Worm (Caenorhabditis elegans) whole organism, young adult: ENCODE measurements around the gene hum-8.

Experiments used
- B0019.2 ChIP-seq: fragments of 200-800 bp; sonication (Bioruptor generic); conservative IDR thresholded peaks from 2 replicates; pipeline ENCODE4 v1.3.6; 2022; ENCODE audit warnings: missing genetic modification reagents, missing genetic modification characterization, missing compliant biosample characterization
- C17E4.6 ChIP-seq: fragments of 200-800 bp; sonication (Bioruptor generic); IDR thresholded peaks from 2 replicates; pipeline ENCODE4 v1.3.6; 2022; ENCODE audit warnings: missing genetic modification reagents, missing genetic modification characterization, missing compliant biosample characterization
- F37B4.10 ChIP-seq: fragments of 200-800 bp; sonication (Bioruptor generic); IDR thresholded peaks from 2 replicates; pipeline ENCODE4 v1.3.6; 2022; ENCODE audit warnings: missing genetic modification characterization, missing compliant biosample characterization
- F39B2.1 ChIP-seq: fragments of 200-800 bp; sonication (Bioruptor generic); IDR thresholded peaks from 2 replicates; pipeline ENCODE4 v1.3.6; 2022; ENCODE audit warnings: missing genetic modification reagents, missing genetic modification characterization, missing compliant biosample characterization
- F49E8.2 ChIP-seq: sonication (generic microtip); optimal IDR thresholded peaks from 3 replicates; lab custom pipeline; 2017; ENCODE audit warnings: missing genetic modification characterization, mild to moderate bottlenecking, missing compliant biosample characterization, antibody characterized with exemption, moderate library complexity; ENCODE audit not compliant: insufficient read depth
- F57C9.4 ChIP-seq: sonication (generic microtip); optimal IDR thresholded peaks from 2 replicates; lab custom pipeline; 2017; ENCODE audit warnings: mild to moderate bottlenecking, missing genetic modification characterization, missing compliant biosample characterization
- Y53G8AR.9 ChIP-seq: fragments of 200-800 bp; sonication (Bioruptor generic); conservative IDR thresholded peaks from 2 replicates; pipeline ENCODE4 v1.3.6; 2022; ENCODE audit warnings: missing genetic modification reagents, missing genetic modification characterization, missing compliant biosample characterization
- Y79H2A.3 ChIP-seq: fragments of 200-800 bp; sonication (Bioruptor generic); conservative IDR thresholded peaks from 2 replicates; pipeline ENCODE4 v1.3.6; 2022; ENCODE audit warnings: missing genetic modification reagents, missing genetic modification characterization, missing compliant biosample characterization
- akir-1 ChIP-seq: fragments of 200-800 bp; sonication (Bioruptor generic); optimal IDR thresholded peaks from 2 replicates; lab custom pipeline; 2018; ENCODE audit warnings: mild to moderate bottlenecking, missing genetic modification characterization, moderate library complexity, missing compliant biosample characterization
- atf-7 ChIP-seq: sonication (generic microtip); optimal IDR thresholded peaks from 2 replicates; lab custom pipeline; 2017; ENCODE audit warnings: mild to moderate bottlenecking, missing genetic modification characterization, missing compliant biosample characterization
- athp-1 ChIP-seq: sonication (generic microtip); optimal IDR thresholded peaks from 2 replicates; lab custom pipeline; 2017; ENCODE audit warnings: mild to moderate bottlenecking, missing genetic modification characterization, missing compliant biosample characterization
- attf-6 ChIP-seq: fragments of 200-800 bp; sonication (Bioruptor generic); IDR thresholded peaks from 2 replicates; pipeline ENCODE4 v1.3.6; 2022; ENCODE audit warnings: missing genetic modification reagents, missing genetic modification characterization, missing compliant biosample characterization
- bed-1 ChIP-seq: fragments of 200-800 bp; sonication (Bioruptor generic); IDR thresholded peaks from 2 replicates; pipeline ENCODE4 v1.3.6; 2022; ENCODE audit warnings: missing genetic modification reagents, missing genetic modification characterization, missing compliant biosample characterization
- bed-2 ChIP-seq: fragments of 200-800 bp; sonication (Bioruptor generic); IDR thresholded peaks from 2 replicates; pipeline ENCODE4 v1.3.6; 2022; ENCODE audit warnings: missing genetic modification reagents, missing genetic modification characterization, missing compliant biosample characterization
- cebp-1 ChIP-seq, 2 experiments: fragments of 200-800 bp in 1 of 2; sonication (Bioruptor generic) in 1 of 2; sonication (generic microtip) in 1 of 2; IDR thresholded peaks in 1 of 2; optimal IDR thresholded peaks in 1 of 2; 2 replicates each; pipeline versions ENCODE4 v1.3.6 to Lab custom; 2017 to 2022; ENCODE audit warnings: missing compliant biosample characterization in 2 of 2, missing genetic modification characterization in 2 of 2, mild to moderate bottlenecking in 1 of 2, missing genetic modification reagents in 1 of 2, moderate library complexity in 1 of 2
- cebp-2 ChIP-seq: fragments of 200-800 bp; sonication (Bioruptor generic); IDR thresholded peaks from 2 replicates; pipeline ENCODE4 v1.3.6; 2022; ENCODE audit warnings: missing genetic modification characterization, missing compliant biosample characterization
- ceh-40 ChIP-seq: fragments of 200-800 bp; sonication (Bioruptor generic); IDR thresholded peaks from 2 replicates; pipeline ENCODE4 v1.3.6; 2022; ENCODE audit warnings: missing genetic modification characterization, missing compliant biosample characterization
- ceh-58 ChIP-seq: fragments of 200-800 bp; sonication (Bioruptor generic); IDR thresholded peaks from 2 replicates; pipeline ENCODE4 v1.3.6; 2022; ENCODE audit warnings: missing genetic modification characterization, missing compliant biosample characterization
- chd-7 ChIP-seq: sonication (generic microtip); optimal IDR thresholded peaks from 2 replicates; lab custom pipeline; 2016; ENCODE audit warnings: mild to moderate bottlenecking, missing genetic modification characterization, moderate library complexity, missing compliant biosample characterization
- die-1 ChIP-seq: sonication (generic microtip); optimal IDR thresholded peaks from 2 replicates; lab custom pipeline; 2016; ENCODE audit warnings: missing genotype, mild to moderate bottlenecking, missing genetic modification characterization, missing compliant biosample characterization
- dpff-1 ChIP-seq: sonication (generic microtip); optimal IDR thresholded peaks from 2 replicates; lab custom pipeline; 2017; ENCODE audit warnings: mild to moderate bottlenecking, missing genetic modification characterization, missing compliant biosample characterization
- dpl-1 ChIP-seq: fragments of 150-350 bp; optimal IDR thresholded peaks from 2 replicates; lab custom pipeline; 2014; ENCODE audit warnings: missing biosample characterization, missing genetic modification reagents, missing genetic modification characterization
- egl-44 ChIP-seq: fragments of 200-800 bp; sonication (Bioruptor generic); IDR thresholded peaks from 2 replicates; pipeline ENCODE4 v1.3.6; 2022; ENCODE audit warnings: missing genetic modification reagents, missing genetic modification characterization, missing compliant biosample characterization
- him-1 ChIP-seq: sonication (generic microtip); optimal IDR thresholded peaks from 2 replicates; lab custom pipeline; 2016; ENCODE audit warnings: missing genotype, missing genetic modification reagents, missing genetic modification characterization, missing compliant biosample characterization
- lin-26 ChIP-seq: fragments of 200-800 bp; sonication (Bioruptor generic); IDR thresholded peaks from 2 replicates; pipeline ENCODE4 v1.3.6; 2022; ENCODE audit warnings: missing genetic modification reagents, missing genetic modification characterization, missing compliant biosample characterization
- lin-35 ChIP-seq, 3 experiments: fragments of 150-350 bp in 2 of 3; sonication (generic microtip) in 1 of 3; optimal IDR thresholded peaks; 2 replicates each; lab custom pipeline; 2014 to 2018; ENCODE audit warnings: missing biosample characterization in 3 of 3, missing genetic modification characterization in 3 of 3, missing genetic modification reagents in 3 of 3
- madf-3 ChIP-seq: fragments of 200-800 bp; sonication (Bioruptor generic); IDR thresholded peaks from 2 replicates; pipeline ENCODE4 v1.3.6; 2022; ENCODE audit warnings: missing genetic modification reagents, missing genetic modification characterization, missing compliant biosample characterization
- madf-6 ChIP-seq: fragments of 200-800 bp; sonication (Bioruptor generic); IDR thresholded peaks from 2 replicates; pipeline ENCODE4 v1.3.6; 2022; ENCODE audit warnings: missing genetic modification reagents, missing genetic modification characterization, missing compliant biosample characterization
- mcd-1 ChIP-seq: fragments of 200-800 bp; sonication (Bioruptor generic); IDR thresholded peaks from 2 replicates; pipeline ENCODE4 v1.3.6; 2022; ENCODE audit warnings: missing genetic modification reagents, missing genetic modification characterization, missing compliant biosample characterization
- mel-28 ChIP-seq: sonication (generic microtip); optimal IDR thresholded peaks from 2 replicates; lab custom pipeline; 2016; ENCODE audit warnings: borderline replicate concordance, mild to moderate bottlenecking, missing genetic modification characterization, missing compliant biosample characterization
- mes-4 ChIP-seq: sonication (generic microtip); optimal IDR thresholded peaks from 2 replicates; lab custom pipeline; 2016; ENCODE audit warnings: missing genotype, missing genetic modification characterization, missing compliant biosample characterization
- nfya-2 ChIP-seq: fragments of 200-800 bp; sonication (Bioruptor generic); IDR thresholded peaks from 2 replicates; pipeline ENCODE4 v1.3.6; 2022; ENCODE audit warnings: missing genetic modification reagents, missing genetic modification characterization, missing compliant biosample characterization
- nfyb-1 ChIP-seq: fragments of 200-800 bp; sonication (Bioruptor generic); IDR thresholded peaks from 2 replicates; pipeline ENCODE4 v1.3.6; 2022; ENCODE audit warnings: missing genetic modification reagents, missing genetic modification characterization, missing compliant biosample characterization
- nhr-120 ChIP-seq: fragments of 200-800 bp; sonication (Bioruptor generic); IDR thresholded peaks from 2 replicates; pipeline ENCODE4 v1.3.6; 2022; ENCODE audit warnings: missing genetic modification characterization, missing compliant biosample characterization
- pbrm-1 ChIP-seq: fragments of 200-800 bp; sonication (Bioruptor generic); IDR thresholded peaks from 2 replicates; pipeline ENCODE4 v1.3.6; 2022; ENCODE audit warnings: missing genetic modification reagents, missing genetic modification characterization, missing compliant biosample characterization
- snpc-1.1 ChIP-seq: sonication (generic microtip); optimal IDR thresholded peaks from 2 replicates; lab custom pipeline; 2017; ENCODE audit warnings: missing genetic modification characterization, mild to moderate bottlenecking, missing compliant biosample characterization, antibody characterized with exemption, moderate library complexity, missing genotype, missing genetic modification reagents; ENCODE audit not compliant: insufficient read depth
- snpc-1.3 ChIP-seq: sonication (generic microtip); optimal IDR thresholded peaks from 2 replicates; lab custom pipeline; 2017; ENCODE audit warnings: missing genetic modification characterization, mild to moderate bottlenecking, missing compliant biosample characterization, antibody characterized with exemption, moderate library complexity, missing genotype, missing genetic modification reagents; ENCODE audit not compliant: insufficient read depth
- snpc-3.4 ChIP-seq: sonication (generic microtip); optimal IDR thresholded peaks from 2 replicates; lab custom pipeline; 2017; ENCODE audit warnings: missing genetic modification characterization, mild to moderate bottlenecking, missing compliant biosample characterization, antibody characterized with exemption, moderate library complexity, missing genotype, missing genetic modification reagents
- snpc-4 ChIP-seq, 5 experiments: fragments of 150-350 bp in 1 of 5; sonication (generic microtip) in 4 of 5; optimal IDR thresholded peaks; 2 replicates each; lab custom pipeline; 2014 to 2018; ENCODE audit warnings: missing genetic modification characterization in 5 of 5, missing biosample characterization in 3 of 5, antibody characterized with exemption in 2 of 5, mild to moderate bottlenecking in 2 of 5, missing compliant biosample characterization in 2 of 5, missing genotype in 2 of 5, moderate library complexity in 2 of 5, missing genetic modification reagents in 1 of 5
- tbx-9 ChIP-seq: sonication (generic microtip); optimal IDR thresholded peaks from 2 replicates; lab custom pipeline; 2016; ENCODE audit warnings: borderline replicate concordance, missing genetic modification characterization, inconsistent platforms, missing compliant biosample characterization
- zfh-2 ChIP-seq: fragments of 200-800 bp; sonication (Bioruptor generic); conservative IDR thresholded peaks from 2 replicates; pipeline ENCODE4 v1.3.6; 2022; ENCODE audit warnings: missing genetic modification reagents, missing genetic modification characterization, missing compliant biosample characterization
- zim-3 ChIP-seq: sonication (generic microtip); optimal IDR thresholded peaks from 2 replicates; lab custom pipeline; 2017; ENCODE audit warnings: mild to moderate bottlenecking, missing genetic modification characterization, moderate library complexity, missing compliant biosample characterization
- ztf-22 ChIP-seq: fragments of 200-800 bp; sonication (Bioruptor generic); optimal IDR thresholded peaks from 2 replicates; lab custom pipeline; 2018; ENCODE audit warnings: mild to moderate bottlenecking, missing genetic modification characterization, moderate library complexity, missing compliant biosample characterization
- ztf-6 ChIP-seq: fragments of 200-800 bp; sonication (Bioruptor generic); IDR thresholded peaks from 2 replicates; pipeline ENCODE4 v1.3.6; 2022; ENCODE audit warnings: missing genetic modification reagents, missing genetic modification characterization, missing compliant biosample characterization

The hum-8 gene

ce11 chrIV:427100-427908 lies 13.1 kb downstream of the hum-8 start:
- TF ChIP-seq Y79H2A.3 (GFP tag; lab: Robert Waterston, UW) (no peak), F49E8.2 (tag; lab: Kevin White, UChicago) (peak; percentile 88), dpff-1 (tag; lab: Kevin White, UChicago) (peak; percentile 61), tbx-9 (tag; lab: Kevin White, UChicago) (peak; percentile 24), bed-2 (GFP tag; lab: Robert Waterston, UW) (no peak), madf-6 (GFP tag; lab: Robert Waterston, UW) (peak; percentile 59), snpc-1.1 (peak; percentile 67), lin-26 (GFP tag; lab: Robert Waterston, UW) (peak; percentile 65; the same call in 1 of the 2 replicates), ceh-40 (GFP tag; lab: Robert Waterston, UW) (no peak), zfh-2 (GFP tag; lab: Robert Waterston, UW) (no peak), athp-1 (tag; lab: Kevin White, UChicago) (peak; percentile 17), mel-28 (tag; lab: Kevin White, UChicago) (no peak), Y53G8AR.9 (GFP tag; lab: Robert Waterston, UW) (peak; percentile 39), C17E4.6 (GFP tag; lab: Robert Waterston, UW) (0 out of 2 replicates have a peak, but pooled peaks have one; percentile 43), snpc-3.4 (peak; percentile 54), nhr-120 (GFP tag; lab: Robert Waterston, UW) (no peak), bed-1 (GFP tag; lab: Robert Waterston, UW) (no peak), cebp-2 (GFP tag; lab: Robert Waterston, UW) (0 out of 2 replicates have a peak, but pooled peaks have one; percentile 36), ztf-22 (no peak), egl-44 (GFP tag; lab: Robert Waterston, UW) (peak; percentile 57; the same call in 1 of the 2 replicates), die-1 (tag; lab: Kevin White, UChicago) (no peak), snpc-4 (GFP tag; optimal IDR thresholded peaks at IDR 0.05; lab: Kevin White, UChicago) (peak; percentile 71), snpc-4 (tag; optimal IDR thresholded peaks at IDR 0.05; lab: Kevin White, UChicago) (peak in 3 of 4 experiments; percentile 80 to 95 (median 92)), B0019.2 (GFP tag; lab: Robert Waterston, UW) (no peak), cebp-1 (GFP tag; IDR thresholded peaks at IDR 0.05; lab: Robert Waterston, UW) (no peak), cebp-1 (tag; optimal IDR thresholded peaks at IDR 0.05; lab: Kevin White, UChicago) (peak; percentile 12), akir-1 (GFP tag; lab: Kevin White, UChicago) (no peak), F57C9.4 (tag; lab: Kevin White, UChicago) (peak; percentile 16), atf-7 (tag; lab: Kevin White, UChicago) (peak; percentile 17), attf-6 (GFP tag; lab: Robert Waterston, UW) (0 out of 2 replicates have a peak, but pooled peaks have one; percentile 53), zim-3 (tag; lab: Kevin White, UChicago) (peak; percentile 69), nfya-2 (GFP tag; lab: Robert Waterston, UW) (peak; percentile 59; the same call in 1 of the 2 replicates), him-1 (tag; lab: Kevin White, UChicago) (no peak), madf-3 (GFP tag; lab: Robert Waterston, UW) (peak; percentile 66; the same call in 1 of the 2 replicates), lin-35 (GFP tag; optimal IDR thresholded peaks at IDR 0.05; lab: Kevin White, UChicago) (no peak), F37B4.10 (GFP tag; lab: Robert Waterston, UW) (0 out of 2 replicates have a peak, but pooled peaks have one; percentile 81), chd-7 (tag; lab: Kevin White, UChicago) (peak; percentile 33), mcd-1 (peak; percentile 8; the same call in 1 of the 2 replicates), pbrm-1 (GFP tag; lab: Robert Waterston, UW) (peak; percentile 9; the same call in 1 of the 2 replicates), nfyb-1 (GFP tag; lab: Robert Waterston, UW) (0 out of 2 replicates have a peak, but pooled peaks have one; percentile 22), F39B2.1 (GFP tag; lab: Robert Waterston, UW) (peak; percentile 83), ztf-6 (GFP tag; lab: Robert Waterston, UW) (no peak), snpc-1.3 (tag; lab: Kevin White, UChicago) (peak; percentile 16), ceh-58 (0 out of 2 replicates have a peak, but pooled peaks have one; percentile 66), mes-4 (tag; lab: Kevin White, UChicago) (no peak), dpl-1 (GFP tag; lab: Kevin White, UChicago) (no peak)
